Fruit fly (Drosophila melanogaster) whole organism, prepupa: ENCODE results near the gene CG18418.

ENCODE experiments used
- Blimp-1 ChIP-seq: fragments of 200-800 bp; sonication (Bioruptor generic); optimal IDR thresholded peaks from 3 replicates; lab custom pipeline; 2017; ENCODE audit warnings: missing biosample characterization, missing genetic modification characterization, mild to moderate bottlenecking, moderate library complexity, missing genetic modification reagents
- CG11902 ChIP-seq: fragments of 200-800 bp; sonication (Bioruptor generic); optimal IDR thresholded peaks from 3 replicates; lab custom pipeline; 2016; ENCODE audit warnings: missing biosample characterization, missing genetic modification characterization
- CG1621 ChIP-seq: fragments of 200-800 bp; sonication (Bioruptor generic); optimal IDR thresholded peaks from 3 replicates; lab custom pipeline; 2018; ENCODE audit warnings: missing biosample characterization, mild to moderate bottlenecking, missing genetic modification characterization
- CG3032 ChIP-seq: fragments of 200-800 bp; optimal IDR thresholded peaks from 2 replicates; lab custom pipeline; 2019; ENCODE audit warnings: missing biosample characterization, mild to moderate bottlenecking, missing genetic modification characterization, moderate library complexity
- Ets21C ChIP-seq: fragments of 200-800 bp; sonication (Bioruptor generic); optimal IDR thresholded peaks from 3 replicates; lab custom pipeline; 2016; ENCODE audit warnings: missing biosample characterization, missing genetic modification characterization
- Hr39 ChIP-seq: fragments of 200-800 bp; sonication (Bioruptor generic); optimal IDR thresholded peaks from 2 replicates; lab custom pipeline; 2016; ENCODE audit warnings: missing biosample characterization, missing genetic modification characterization
- Lpt ChIP-seq: fragments of 200-800 bp; sonication (Bioruptor generic); optimal IDR thresholded peaks from 3 replicates; lab custom pipeline; 2016; ENCODE audit warnings: missing biosample characterization, missing genetic modification characterization
- Met ChIP-seq: fragments of 200-800 bp; sonication (Bioruptor generic); optimal IDR thresholded peaks from 3 replicates; lab custom pipeline; 2016; ENCODE audit warnings: missing biosample characterization, missing genetic modification characterization
- Sox102F ChIP-seq: fragments of 200-800 bp; sonication (Bioruptor generic); optimal IDR thresholded peaks from 2 replicates; lab custom pipeline; 2016; ENCODE audit warnings: missing biosample characterization, mild to moderate bottlenecking, missing genetic modification characterization
- spab ChIP-seq: fragments of 200-800 bp; sonication (Bioruptor generic); optimal IDR thresholded peaks from 2 replicates; lab custom pipeline; 2017; ENCODE audit warnings: missing biosample characterization, mild to moderate bottlenecking, missing genetic modification characterization, missing genetic modification reagents

dm6 chr3L:4736643-4737042, 46.8 kb upstream of the CG18418 start:
- TF ChIP-seq CG1621 (tag; lab: Kevin White, UChicago) (no peak), Hr39 (GFP tag; lab: Kevin White, UChicago) (no peak), Lpt (GFP tag; lab: Kevin White, UChicago) (no peak), CG11902 (GFP tag; lab: Kevin White, UChicago) (no peak), Ets21C (GFP tag; lab: Kevin White, UChicago) (no peak), spab (GFP tag; lab: Kevin White, UChicago) (no peak), Sox102F (GFP tag; lab: Kevin White, UChicago) (no peak), Blimp-1 (no peak), CG3032 (no peak), Met (GFP tag; lab: Kevin White, UChicago) (no peak)
